Fruit fly (Drosophila melanogaster) whole organism, embryonic: ENCODE results near the gene Cda5.

Experiments used
- Ada2b ChIP-seq: fragments of 200-800 bp; sonication (Bioruptor generic); IDR thresholded peaks from 2 replicates; pipeline ENCODE4 v1.3.6; 2022; ENCODE audit warnings: missing biosample characterization, missing genetic modification characterization
- Atf-2 ChIP-seq: fragments of 200-800 bp; sonication (Bioruptor generic); optimal IDR thresholded peaks from 2 replicates; lab custom pipeline; 2016; ENCODE audit warnings: missing biosample characterization, missing genetic modification characterization
- Blimp-1 ChIP-seq: fragments of 200-800 bp; sonication (Bioruptor generic); optimal IDR thresholded peaks from 3 replicates; lab custom pipeline; 2018; ENCODE audit warnings: missing biosample characterization, missing genetic modification characterization, mild to moderate bottlenecking, moderate library complexity, missing genetic modification reagents
- C15 ChIP-seq: fragments of 200-800 bp; sonication (Bioruptor generic); IDR thresholded peaks from 3 replicates; pipeline ENCODE4 v1.3.6; 2022; ENCODE audit warnings: missing biosample characterization, missing genetic modification characterization
- CG10209 ChIP-seq: fragments of 200-800 bp; sonication (Bioruptor generic); optimal IDR thresholded peaks from 3 replicates; lab custom pipeline; 2017; ENCODE audit warnings: missing biosample characterization, mild to moderate bottlenecking, missing genetic modification characterization, missing genetic modification reagents
- CG11398 ChIP-seq: fragments of 200-800 bp; sonication (Bioruptor generic); optimal IDR thresholded peaks from 2 replicates; lab custom pipeline; 2016; ENCODE audit warnings: missing biosample characterization, missing genetic modification characterization
- CG17186 ChIP-seq: fragments of 200-800 bp; sonication (Bioruptor generic); optimal IDR thresholded peaks from 3 replicates; lab custom pipeline; 2017; ENCODE audit warnings: missing biosample characterization, missing genetic modification reagents, missing genetic modification characterization
- CG17568 ChIP-seq: fragments of 200-800 bp; sonication (Bioruptor generic); optimal IDR thresholded peaks from 2 replicates; lab custom pipeline; 2018; ENCODE audit warnings: missing biosample characterization, mild to moderate bottlenecking, missing genetic modification characterization, moderate library complexity
- CG31388 ChIP-seq: fragments of 200-800 bp; sonication (Bioruptor generic); optimal IDR thresholded peaks from 2 replicates; lab custom pipeline; 2016; ENCODE audit warnings: missing biosample characterization, missing genetic modification characterization
- CG3847 ChIP-seq: fragments of 200-800 bp; sonication (Bioruptor generic); IDR thresholded peaks from 2 replicates; pipeline ENCODE4 v1.3.6; 2022; ENCODE audit warnings: missing biosample characterization, missing genetic modification characterization
- CG4730 ChIP-seq: fragments of 200-800 bp; sonication (Bioruptor generic); IDR thresholded peaks from 2 replicates; pipeline ENCODE4 v1.3.6; 2022; ENCODE audit warnings: missing biosample characterization, missing genetic modification characterization
- CG9876 ChIP-seq: fragments of 200-800 bp; sonication (Bioruptor generic); optimal IDR thresholded peaks from 2 replicates; lab custom pipeline; 2016; ENCODE audit warnings: missing biosample characterization, missing genetic modification characterization
- Chrac-16 ChIP-seq: fragments of 200-800 bp; sonication (Bioruptor generic); optimal IDR thresholded peaks from 3 replicates; lab custom pipeline; 2016; ENCODE audit warnings: missing biosample characterization, missing genetic modification characterization
- D19B ChIP-seq: fragments of 200-800 bp; sonication (Bioruptor generic); optimal IDR thresholded peaks from 2 replicates; lab custom pipeline; 2017; ENCODE audit warnings: missing biosample characterization, mild to moderate bottlenecking, missing genetic modification characterization
- Deaf1 ChIP-seq: fragments of 200-800 bp; optimal IDR thresholded peaks from 3 replicates; lab custom pipeline; 2019; ENCODE audit warnings: missing biosample characterization, mild to moderate bottlenecking, missing genetic modification characterization, moderate library complexity
- Doc2 ChIP-seq: fragments of 200-800 bp; sonication (Bioruptor generic); IDR thresholded peaks from 2 replicates; pipeline ENCODE4 v1.3.6; 2022; ENCODE audit warnings: missing biosample characterization, missing genetic modification characterization
- Ets97D ChIP-seq: fragments of 200-800 bp; sonication (Bioruptor generic); optimal IDR thresholded peaks from 3 replicates; lab custom pipeline; 2016; ENCODE audit warnings: missing biosample characterization, missing genetic modification characterization
- Fer1 ChIP-seq: fragments of 200-800 bp; sonication (Bioruptor generic); optimal IDR thresholded peaks from 2 replicates; lab custom pipeline; 2017; ENCODE audit warnings: missing biosample characterization, mild to moderate bottlenecking, missing genetic modification characterization
- H2.0 ChIP-seq: fragments of 200-800 bp; sonication (Bioruptor generic); IDR thresholded peaks from 2 replicates; pipeline ENCODE4 v1.3.6; 2022; ENCODE audit warnings: missing biosample characterization, missing genetic modification characterization
- Hmx ChIP-seq: fragments of 200-800 bp; sonication (Bioruptor generic); optimal IDR thresholded peaks from 2 replicates; lab custom pipeline; 2016; ENCODE audit warnings: missing biosample characterization, missing genetic modification characterization
- Meics ChIP-seq: fragments of 200-800 bp; sonication (Bioruptor generic); optimal IDR thresholded peaks from 2 replicates; lab custom pipeline; 2017; ENCODE audit warnings: missing biosample characterization, mild to moderate bottlenecking, missing genetic modification characterization
- NC2β ChIP-seq: fragments of 200-800 bp; sonication (Bioruptor generic); optimal IDR thresholded peaks from 2 replicates; lab custom pipeline; 2016; ENCODE audit warnings: missing biosample characterization, missing genetic modification characterization
- NfI ChIP-seq: fragments of 200-800 bp; sonication (Bioruptor generic); optimal IDR thresholded peaks from 3 replicates; lab custom pipeline; 2018; ENCODE audit warnings: missing biosample characterization, mild to moderate bottlenecking, missing genetic modification characterization, moderate library complexity
- Oaz ChIP-seq: fragments of 200-800 bp; sonication (Bioruptor generic); IDR thresholded peaks from 2 replicates; pipeline ENCODE4 v1.3.6; 2022; ENCODE audit warnings: missing biosample characterization, missing genetic modification characterization
- Pdp1 ChIP-seq, 2 experiments: fragments of 200-800 bp; sonication (Bioruptor generic); optimal IDR thresholded peaks; 3 replicates each; lab custom pipeline; 2016; ENCODE audit warnings: missing biosample characterization in 2 of 2, missing genetic modification characterization in 2 of 2, mild to moderate bottlenecking in 1 of 2, moderate library complexity in 1 of 2
- Ptx1 ChIP-seq: fragments of 200-800 bp; sonication (Bioruptor generic); IDR thresholded peaks from 2 replicates; pipeline ENCODE4 v1.3.6; 2022; ENCODE audit warnings: missing biosample characterization, missing genetic modification characterization
- Rx ChIP-seq: fragments of 200-800 bp; sonication (Bioruptor generic); IDR thresholded peaks from 2 replicates; pipeline ENCODE4 v1.3.6; 2022; ENCODE audit warnings: missing biosample characterization, missing genetic modification characterization
- Spps ChIP-seq: fragments of 200-800 bp; sonication (Bioruptor generic); optimal IDR thresholded peaks from 2 replicates; lab custom pipeline; 2018; ENCODE audit warnings: missing biosample characterization, mild to moderate bottlenecking, missing genetic modification characterization
- Trl ChIP-seq, 3 experiments: fragments of >200 bp in 2 of 3; fragments of 200-800 bp in 1 of 3; sonication (Bioruptor generic) in 1 of 3; optimal IDR thresholded peaks; 2 replicates in 1 of 3; 3 replicates in 2 of 3; lab custom pipeline; 2016 to 2017; ENCODE audit warnings: missing biosample characterization in 1 of 3, missing genetic modification characterization in 1 of 3
- ab ChIP-seq: fragments of 200-800 bp; sonication (Bioruptor generic); optimal IDR thresholded peaks from 2 replicates; lab custom pipeline; 2016; ENCODE audit warnings: missing biosample characterization, missing genetic modification characterization
- amos ChIP-seq: fragments of 200-800 bp; sonication (Bioruptor generic); IDR thresholded peaks from 2 replicates; pipeline ENCODE4 v1.3.6; 2022; ENCODE audit warnings: missing biosample characterization, missing genetic modification characterization; ENCODE audit not compliant: partially characterized antibody
- bigmax ChIP-seq: fragments of 200-800 bp; sonication (Bioruptor generic); optimal IDR thresholded peaks from 2 replicates; lab custom pipeline; 2018; ENCODE audit warnings: missing biosample characterization, mild to moderate bottlenecking, missing genetic modification characterization
- cas ChIP-seq: fragments of 200-800 bp; sonication (Bioruptor generic); IDR thresholded peaks from 2 replicates; pipeline ENCODE4 v1.3.6; 2022; ENCODE audit warnings: missing biosample characterization, missing genetic modification characterization
- caup ChIP-seq: fragments of 200-800 bp; sonication (Bioruptor generic); optimal IDR thresholded peaks from 3 replicates; lab custom pipeline; 2017; ENCODE audit warnings: missing biosample characterization, mild to moderate bottlenecking, missing genetic modification characterization, moderate library complexity; ENCODE audit not compliant: severe bottlenecking
- crc ChIP-seq: fragments of 200-800 bp; sonication (Bioruptor generic); optimal IDR thresholded peaks from 2 replicates; lab custom pipeline; 2016; ENCODE audit warnings: missing biosample characterization, missing genetic modification characterization
- dm ChIP-seq: fragments of 200-800 bp; sonication (Bioruptor generic); optimal IDR thresholded peaks from 3 replicates; lab custom pipeline; 2016; ENCODE audit warnings: missing biosample characterization, missing genetic modification characterization
- dysf ChIP-seq: fragments of 200-800 bp; sonication (Bioruptor generic); IDR thresholded peaks from 3 replicates; pipeline ENCODE4 v1.3.6; 2022; ENCODE audit warnings: missing biosample characterization, missing genetic modification characterization
- gcm ChIP-seq: fragments of 200-800 bp; sonication (Bioruptor generic); optimal IDR thresholded peaks from 2 replicates; lab custom pipeline; 2019; ENCODE audit warnings: missing biosample characterization, mild to moderate bottlenecking, missing genetic modification characterization, moderate library complexity
- grau ChIP-seq: fragments of 200-800 bp; optimal IDR thresholded peaks from 3 replicates; lab custom pipeline; 2019; ENCODE audit warnings: missing biosample characterization, mild to moderate bottlenecking, missing genetic modification characterization, moderate library complexity
- hbn ChIP-seq: fragments of 200-800 bp; sonication (Bioruptor generic); IDR thresholded peaks from 2 replicates; pipeline ENCODE4 v1.3.6; 2022; ENCODE audit warnings: missing biosample characterization, missing genetic modification characterization; ENCODE audit not compliant: partially characterized antibody
- kay ChIP-seq: fragments of 200-800 bp; sonication (Bioruptor generic); optimal IDR thresholded peaks from 2 replicates; lab custom pipeline; 2016; ENCODE audit warnings: missing biosample characterization, missing genetic modification characterization
- ken ChIP-seq: fragments of 200-800 bp; sonication (Bioruptor generic); IDR thresholded peaks from 3 replicates; pipeline ENCODE4 v1.3.6; 2022; ENCODE audit warnings: missing biosample characterization, missing genetic modification characterization
- lmd ChIP-seq: fragments of 200-800 bp; sonication (Bioruptor generic); IDR thresholded peaks from 2 replicates; pipeline ENCODE4 v1.3.6; 2022; ENCODE audit warnings: missing biosample characterization, missing genetic modification characterization
- pan ChIP-seq, 4 experiments: fragments of >200 bp in 3 of 4; fragments of 200-800 bp in 1 of 4; sonication (Bioruptor generic) in 1 of 4; optimal IDR thresholded peaks in 3 of 4; IDR thresholded peaks in 1 of 4; 2 replicates each; pipeline versions ENCODE4 v1.3.6 to Lab custom; 2017 to 2022; ENCODE audit warnings: missing biosample characterization in 2 of 4, missing genetic modification characterization in 2 of 4, mixed read lengths in 1 of 4
- peb ChIP-seq: fragments of 200-800 bp; sonication (Bioruptor generic); IDR thresholded peaks from 2 replicates; pipeline ENCODE4 v1.3.6; 2022; ENCODE audit warnings: missing biosample characterization, missing genetic modification characterization
- pum ChIP-seq: fragments of 200-800 bp; sonication (Bioruptor generic); optimal IDR thresholded peaks from 2 replicates; lab custom pipeline; 2016; ENCODE audit warnings: missing biosample characterization, missing genetic modification characterization
- repo ChIP-seq: fragments of 200-800 bp; sonication (Bioruptor generic); optimal IDR thresholded peaks from 2 replicates; lab custom pipeline; 2016; ENCODE audit warnings: missing biosample characterization, missing genetic modification characterization
- toy ChIP-seq: fragments of 200-800 bp; sonication (Bioruptor generic); IDR thresholded peaks from 2 replicates; pipeline ENCODE4 v1.3.6; 2022; ENCODE audit warnings: missing biosample characterization, missing genetic modification characterization
- zen ChIP-seq: fragments of 200-800 bp; sonication (Bioruptor generic); optimal IDR thresholded peaks from 3 replicates; lab custom pipeline; 2018; ENCODE audit warnings: missing biosample characterization, mild to moderate bottlenecking, missing genetic modification characterization, moderate library complexity

Gene Cda5

dm6 chr2L:72752-73435 is 7.7 kb upstream of the Cda5 start (continued):
- TF ChIP-seq grau (tag; lab: Kevin White, UChicago) (peak; percentile 32), Fer1 (GFP tag; lab: Kevin White, UChicago) (peak; percentile 35), ab (GFP tag; lab: Kevin White, UChicago) (no peak), bigmax (GFP tag; lab: Kevin White, UChicago) (no peak), pum (GFP tag; lab: Kevin White, UChicago) (peak; percentile 18), C15 (no peak), Spps (tag; lab: Kevin White, UChicago) (no peak), Ets97D (GFP tag; lab: Kevin White, UChicago) (peak; percentile 75), Doc2 (GFP tag; lab: Robert Waterston, UW) (no peak), peb (GFP tag; lab: Robert Waterston, UW) (0 out of 2 replicates have a peak, but pooled peaks have one; percentile 6), repo (GFP tag; lab: Kevin White, UChicago) (peak; percentile 3), pan (optimal IDR thresholded peaks at IDR 0.05; lab: Kevin White, UChicago) (no peak), pan (GFP tag; optimal IDR thresholded peaks at IDR 0.05 in 1 of 2, IDR thresholded peaks at IDR 0.05 in 1 of 2) (peak in 1 of 2 experiments; percentile 49), Rx (GFP tag; lab: Robert Waterston, UW) (peak; percentile 39; the same call in 1 of the 2 replicates), ken (GFP tag; lab: Robert Waterston, UW) (no peak), Hmx (GFP tag; lab: Kevin White, UChicago) (no peak), CG3847 (GFP tag; lab: Robert Waterston, UW) (peak; percentile 52; the same call in 1 of the 2 replicates), cas (no peak), CG31388 (GFP tag; lab: Kevin White, UChicago) (no peak), Trl (optimal IDR thresholded peaks at IDR 0.05; lab: Kevin White, UChicago) (no peak), Trl (GFP tag; optimal IDR thresholded peaks at IDR 0.05; lab: Kevin White, UChicago) (peak; percentile 40), H2.0 (GFP tag; lab: Robert Waterston, UW) (no peak), dm (GFP tag; lab: Kevin White, UChicago) (no peak), toy (GFP tag; lab: Robert Waterston, UW) (no peak), Pdp1 (GFP tag; optimal IDR thresholded peaks at IDR 0.05; lab: Kevin White, UChicago) (peak; percentile 30 to 52), caup (GFP tag; lab: Kevin White, UChicago) (peak; percentile 70), CG11398 (no peak), dysf (peak; percentile 62; the same call in 2 of the 3 replicates), NfI (peak; percentile 20), Deaf1 (tag; lab: Kevin White, UChicago) (no peak), lmd (GFP tag; lab: Robert Waterston, UW) (peak; percentile 25; the same call in 1 of the 2 replicates), zen (tag; lab: Kevin White, UChicago) (no peak), CG17568 (GFP tag; lab: Kevin White, UChicago) (no peak), gcm (GFP tag; lab: Kevin White, UChicago) (no peak), crc (GFP tag; lab: Kevin White, UChicago) (no peak), Blimp-1 (GFP tag; lab: Kevin White, UChicago) (peak; percentile 16), D19B (GFP tag; lab: Kevin White, UChicago) (no peak), Oaz (GFP tag; lab: Robert Waterston, UW) (no peak), Ptx1 (GFP tag; lab: Robert Waterston, UW) (peak; percentile 59), hbn (GFP tag; lab: Robert Waterston, UW) (peak; percentile 38), NC2β (GFP tag; lab: Kevin White, UChicago) (no peak), CG10209 (GFP tag; lab: Kevin White, UChicago) (peak; percentile 31), Meics (GFP tag; lab: Kevin White, UChicago) (peak; percentile 41), amos (peak; percentile 68; the same call in 1 of the 2 replicates), CG4730 (GFP tag; lab: Robert Waterston, UW) (peak; percentile 45; the same call in 1 of the 2 replicates), Ada2b (GFP tag; lab: Robert Waterston, UW) (no peak), kay (GFP tag; lab: Kevin White, UChicago) (no peak), CG9876 (GFP tag; lab: Kevin White, UChicago) (peak; percentile 55), Chrac-16 (GFP tag; lab: Kevin White, UChicago) (peak; percentile 35), CG17186 (GFP tag; lab: Kevin White, UChicago) (no peak), Atf-2 (no peak)
